Worm (Caenorhabditis elegans) whole organism, L1 larva: ENCODE data around the gene F55F10.1.

ENCODE experiments used
- C34B4.2 ChIP-seq: sonication (generic microtip); optimal IDR thresholded peaks from 2 replicates; lab custom pipeline; 2017; ENCODE audit warnings: mild to moderate bottlenecking, missing genetic modification characterization, missing compliant biosample characterization
- Y116A8C.19 ChIP-seq: sonication (generic microtip); optimal IDR thresholded peaks from 2 replicates; lab custom pipeline; 2016; ENCODE audit warnings: missing compliant biosample characterization, missing genetic modification characterization, borderline replicate concordance
- ama-1 ChIP-seq: fragments of 150-350 bp; optimal IDR thresholded peaks from 2 replicates; lab custom pipeline; 2014
- ceh-8 ChIP-seq: fragments of 200-800 bp; sonication (Bioruptor generic); optimal IDR thresholded peaks from 2 replicates; lab custom pipeline; 2018; ENCODE audit warnings: mild to moderate bottlenecking, missing genetic modification characterization, moderate library complexity, missing compliant biosample characterization
- ceh-88 ChIP-seq: fragments of 200-800 bp; sonication (Bioruptor generic); IDR thresholded peaks from 2 replicates; pipeline ENCODE4 v1.3.6; 2022; ENCODE audit warnings: missing genetic modification characterization, missing compliant biosample characterization
- dpl-1 ChIP-seq, 3 experiments: fragments of 150-350 bp in 2 of 3; sonication (generic microtip) in 1 of 3; optimal IDR thresholded peaks; 2 replicates each; lab custom pipeline; 2014 to 2017; ENCODE audit warnings: missing biosample characterization in 3 of 3, missing genetic modification characterization in 3 of 3, missing genetic modification reagents in 3 of 3
- fkh-4 ChIP-seq: sonication (generic microtip); optimal IDR thresholded peaks from 2 replicates; lab custom pipeline; 2016; ENCODE audit warnings: missing compliant biosample characterization, missing genetic modification characterization, borderline replicate concordance
- fos-1 ChIP-seq: fragments of 150-350 bp; optimal IDR thresholded peaks from 2 replicates; lab custom pipeline; 2014; ENCODE audit warnings: missing biosample characterization, missing genetic modification characterization
- hlh-4 ChIP-seq: sonication (generic microtip); optimal IDR thresholded peaks from 2 replicates; lab custom pipeline; 2016; ENCODE audit warnings: mild to moderate bottlenecking, missing genetic modification characterization, missing compliant biosample characterization
- hpl-2 ChIP-seq: fragments of 150-350 bp; optimal IDR thresholded peaks from 2 replicates; lab custom pipeline; 2014; ENCODE audit warnings: missing biosample characterization, missing genetic modification reagents, missing genetic modification characterization
- irx-1 ChIP-seq: sonication (generic microtip); optimal IDR thresholded peaks from 2 replicates; lab custom pipeline; 2016; ENCODE audit warnings: missing genetic modification characterization, missing compliant biosample characterization
- lsy-2 ChIP-seq, 2 experiments: fragments of 150-350 bp; optimal IDR thresholded peaks; 2 replicates each; lab custom pipeline; 2014; ENCODE audit warnings: missing biosample characterization in 2 of 2, missing genetic modification characterization in 2 of 2
- mab-9 ChIP-seq: fragments of 200-800 bp; sonication (Bioruptor generic); IDR thresholded peaks from 2 replicates; pipeline ENCODE4 v1.3.6; 2022; ENCODE audit warnings: missing genetic modification reagents, missing genetic modification characterization, missing compliant biosample characterization
- mef-2 ChIP-seq: fragments of 150-350 bp; optimal IDR thresholded peaks from 2 replicates; lab custom pipeline; 2014; ENCODE audit warnings: missing biosample characterization, missing genetic modification characterization
- nhr-11 ChIP-seq: fragments of 150-350 bp; optimal IDR thresholded peaks from 2 replicates; lab custom pipeline; 2014; ENCODE audit warnings: missing biosample characterization, missing genetic modification characterization
- nhr-20 ChIP-seq: sonication (generic microtip); optimal IDR thresholded peaks from 2 replicates; lab custom pipeline; 2016; ENCODE audit warnings: mild to moderate bottlenecking, missing genetic modification characterization, missing compliant biosample characterization
- nhr-84 ChIP-seq: sonication (generic microtip); optimal IDR thresholded peaks from 2 replicates; lab custom pipeline; 2017; ENCODE audit warnings: missing biosample characterization, missing genetic modification characterization
- pag-3 ChIP-seq: sonication (generic microtip); optimal IDR thresholded peaks from 2 replicates; lab custom pipeline; 2017; ENCODE audit warnings: missing genetic modification characterization, mild to moderate bottlenecking, missing compliant biosample characterization, antibody characterized with exemption, borderline replicate concordance; ENCODE audit not compliant: insufficient read depth
- sox-4 ChIP-seq: sonication (generic microtip); optimal IDR thresholded peaks from 2 replicates; lab custom pipeline; 2016; ENCODE audit warnings: missing genetic modification characterization, missing compliant biosample characterization

The F55F10.1 gene

DNA sequence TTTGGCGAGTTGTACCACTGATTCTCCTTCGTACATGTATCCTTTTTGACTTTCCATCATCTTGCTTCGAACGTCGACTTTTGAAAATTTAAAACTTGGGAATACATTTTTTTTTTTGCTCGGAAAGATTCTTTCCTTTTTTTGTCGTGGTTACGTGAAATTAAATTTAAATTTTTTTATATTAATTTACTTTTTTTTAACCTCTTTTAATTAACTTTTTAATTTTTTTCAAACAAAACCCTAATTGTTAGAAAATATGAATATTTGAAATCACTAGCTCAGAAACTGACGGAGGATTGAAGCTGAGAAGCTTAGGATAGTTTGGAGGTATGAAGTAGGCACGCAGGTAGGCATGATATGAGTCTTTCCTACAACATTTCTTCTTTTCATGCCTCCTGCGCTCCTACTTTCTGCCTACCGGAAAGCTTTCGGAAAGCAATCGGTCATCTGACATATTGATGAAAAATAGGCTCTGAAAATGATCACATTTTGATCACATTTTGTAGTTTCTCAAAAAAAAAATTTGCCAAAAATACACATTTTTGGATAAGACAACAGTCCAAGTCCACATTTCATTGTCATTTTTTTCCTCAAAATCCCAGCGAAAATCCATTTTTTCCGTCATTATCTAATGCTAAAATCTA, 73.9 kb downstream of the F55F10.1 start, which contains the start of the genes R08C7.8 and R08C7.4:
R08C7.8 (minus strand) TSS at position 101 of the 644 bp plus-strand sequence.
R08C7.4 (plus strand) TSS at position 594 of the 644 bp plus-strand sequence.
- TF ChIP-seq sox-4 (tag; lab: Kevin White, UChicago) (no peak), ceh-88 (no peak), lsy-2 (tag; optimal IDR thresholded peaks at IDR 0.05; lab: Kevin White, UChicago) (no peak), hlh-4 (tag; lab: Kevin White, UChicago) (no peak), mab-9 (GFP tag; lab: Robert Waterston, UW) (no peak), irx-1 (no peak), dpl-1 (GFP tag; optimal IDR thresholded peaks at IDR 0.05; lab: Kevin White, UChicago) (no peak), nhr-11 (tag; lab: Kevin White, UChicago) (no peak), nhr-84 (tag; lab: Kevin White, UChicago) (no peak), fkh-4 (tag; lab: Kevin White, UChicago) (no peak), nhr-20 (tag; lab: Kevin White, UChicago) (no peak), hpl-2 (GFP tag; lab: Kevin White, UChicago) (no peak), ceh-8 (no peak), ama-1 (lab: Kevin White, UChicago) (no peak), pag-3 (tag; lab: Kevin White, UChicago) (no peak), Y116A8C.19 (tag; lab: Kevin White, UChicago) (no peak), C34B4.2 (no peak), fos-1 (tag; lab: Kevin White, UChicago) (no peak), mef-2 (tag; lab: Kevin White, UChicago) (no peak)
